Fruit fly (Drosophila melanogaster): ENCODE measurements around the gene CG9132.

The CG9132 gene

dm6 chrX:16814351-16814750 lies 13.8 kb upstream of the CG9132 start:
- TF ChIP-seq psq (GFP tag; optimal IDR thresholded peaks at IDR 0.05) (no peak), foxo (GFP tag; optimal IDR thresholded peaks at IDR 0.05) (peak in 1 of 2 experiments; percentile 4)

dm6 chrX:16813226-16813625 lies 12.7 kb upstream of the CG9132 start:
- no peak for TF ChIP-seq sage (GFP tag; optimal IDR thresholded peaks at IDR 0.05)
- no peak for TF ChIP-seq h (GFP tag; optimal IDR thresholded peaks at IDR 0.05)
- TF ChIP-seq sv (GFP tag; optimal IDR thresholded peaks at IDR 0.05): no peak
- no peak for TF ChIP-seq N (GFP tag; optimal IDR thresholded peaks at IDR 0.05)
- TF ChIP-seq Mio (GFP tag; optimal IDR thresholded peaks at IDR 0.05): no peak
- TF ChIP-seq Hnf4 (GFP tag; optimal IDR thresholded peaks at IDR 0.05): no peak
- TF ChIP-seq CrebA (GFP tag; optimal IDR thresholded peaks at IDR 0.05; ENCODE audit: borderline replicate concordance): no peak
- TF ChIP-seq dsf (GFP tag; optimal IDR thresholded peaks at IDR 0.05; ENCODE audit: borderline replicate concordance): no peak
- TF ChIP-seq tai (GFP tag; optimal IDR thresholded peaks at IDR 0.05): no peak
- TF ChIP-seq Dfd (GFP tag; optimal IDR thresholded peaks at IDR 0.05): no peak
- TF ChIP-seq Sp1 (GFP tag; optimal IDR thresholded peaks at IDR 0.05): no peak
- no peak for TF ChIP-seq Myc (optimal IDR thresholded peaks at IDR 0.05)
- TF ChIP-seq pan (optimal IDR thresholded peaks at IDR 0.05): no peak
- no peak for TF ChIP-seq HLH106 (tag; optimal IDR thresholded peaks at IDR 0.05)
- TF ChIP-seq br (GFP tag; optimal IDR thresholded peaks at IDR 0.05): no peak
- TF ChIP-seq usp (GFP tag; optimal IDR thresholded peaks at IDR 0.05): no peak
- no peak for TF ChIP-seq Jra (GFP tag; optimal IDR thresholded peaks at IDR 0.05)
- TF ChIP-seq OdsH (GFP tag; optimal IDR thresholded peaks at IDR 0.05): no peak
- no peak for TF ChIP-seq Hr78 (GFP tag; optimal IDR thresholded peaks at IDR 0.05)

dm6 chrX:16811213-16811749 lies 10.8 kb upstream of the CG9132 start, which contains the start of gene CG4829:
Gene CG4829 (plus strand): TSS chrX:16811699.
- TF ChIP-seq brk (GFP tag; optimal IDR thresholded peaks at IDR 0.05): no peak
- TF ChIP-seq woc (GFP tag; optimal IDR thresholded peaks at IDR 0.05): no peak
- TF ChIP-seq CrebA (GFP tag; optimal IDR thresholded peaks at IDR 0.05; ENCODE audit: borderline replicate concordance): no peak
- no peak for TF ChIP-seq dsf (GFP tag; optimal IDR thresholded peaks at IDR 0.05; ENCODE audit: borderline replicate concordance)
- TF ChIP-seq psq (GFP tag; optimal IDR thresholded peaks at IDR 0.05): no peak
- peak in 1 of 2 experiments; percentile 42 for TF ChIP-seq foxo (GFP tag; optimal IDR thresholded peaks at IDR 0.05)
- TF ChIP-seq Hnf4 (GFP tag; optimal IDR thresholded peaks at IDR 0.05): no peak
- TF ChIP-seq HLH106 (tag; optimal IDR thresholded peaks at IDR 0.05): peak; percentile 64
- TF ChIP-seq Mio (GFP tag; optimal IDR thresholded peaks at IDR 0.05): no peak
- TF ChIP-seq usp (GFP tag; optimal IDR thresholded peaks at IDR 0.05): no peak
- no peak for TF ChIP-seq GATAd (GFP tag; optimal IDR thresholded peaks at IDR 0.05)
- TF ChIP-seq Vsx2 (GFP tag; optimal IDR thresholded peaks at IDR 0.05; ENCODE audit: partially characterized antibody): no peak
- TF ChIP-seq Rel (GFP tag; optimal IDR thresholded peaks at IDR 0.05): no peak
- no peak for TF ChIP-seq Rel (tag; optimal IDR thresholded peaks at IDR 0.05)
- peak; percentile 9 for TF ChIP-seq OdsH (GFP tag; optimal IDR thresholded peaks at IDR 0.05)
- no peak for TF ChIP-seq lola (GFP tag; optimal IDR thresholded peaks at IDR 0.05)
- no peak for TF ChIP-seq Jra (GFP tag; optimal IDR thresholded peaks at IDR 0.05)
- TF ChIP-seq fru (GFP tag; optimal IDR thresholded peaks at IDR 0.05): peak; percentile 40
- TF ChIP-seq Myc (optimal IDR thresholded peaks at IDR 0.05): no peak
- peak; percentile 40 for TF ChIP-seq rgr (GFP tag; optimal IDR thresholded peaks at IDR 0.05)
- TF ChIP-seq sv (GFP tag; optimal IDR thresholded peaks at IDR 0.05): peak; percentile 54
- peak; percentile 14 for TF ChIP-seq Sp1 (GFP tag; optimal IDR thresholded peaks at IDR 0.05)
- peak; percentile 33 for TF ChIP-seq ey (GFP tag; optimal IDR thresholded peaks at IDR 0.05)
- peak; percentile 65 for TF ChIP-seq h (GFP tag; optimal IDR thresholded peaks at IDR 0.05)
- peak; percentile 31 for TF ChIP-seq br (GFP tag; optimal IDR thresholded peaks at IDR 0.05)
- peak; percentile 32 for TF ChIP-seq dmrt93B (GFP tag; optimal IDR thresholded peaks at IDR 0.05)

- TF ChIP-seq tai (GFP tag; optimal IDR thresholded peaks at IDR 0.05) (no peak), brk (GFP tag; optimal IDR thresholded peaks at IDR 0.05) (no peak), N (GFP tag; optimal IDR thresholded peaks at IDR 0.05) (no peak), Dif (GFP tag; optimal IDR thresholded peaks at IDR 0.05; ENCODE audit: partially characterized antibody) (no peak), ey (GFP tag; optimal IDR thresholded peaks at IDR 0.05) (no peak), dl (GFP tag; optimal IDR thresholded peaks at IDR 0.05; ENCODE audit: insufficient read depth in 1 of 2, partially characterized antibody in 2 of 2) (no peak), sv (GFP tag; optimal IDR thresholded peaks at IDR 0.05) (no peak), CrebA (GFP tag; optimal IDR thresholded peaks at IDR 0.05; ENCODE audit: borderline replicate concordance) (no peak), OdsH (GFP tag; optimal IDR thresholded peaks at IDR 0.05) (no peak), Jra (GFP tag; optimal IDR thresholded peaks at IDR 0.05) (no peak), Myc (optimal IDR thresholded peaks at IDR 0.05) (no peak)
Measured at dm6 chrX:16809093-16809492, 8.6 kb upstream of the CG9132 start.
